Fruit fly (Drosophila melanogaster) whole organism, embryonic: Measurements from ENCODE around the gene mgr.

Experiments used
- Bteb2 ChIP-seq: fragments of 200-800 bp; sonication (Bioruptor generic); optimal IDR thresholded peaks from 2 replicates; lab custom pipeline; 2016; ENCODE audit warnings: missing biosample characterization, missing genetic modification characterization
- CG10267 ChIP-seq: fragments of 200-800 bp; sonication (Bioruptor generic); optimal IDR thresholded peaks from 2 replicates; lab custom pipeline; 2018; ENCODE audit warnings: missing biosample characterization, mild to moderate bottlenecking, missing genetic modification characterization, moderate library complexity
- CG10431 ChIP-seq: fragments of 200-800 bp; sonication (Bioruptor generic); optimal IDR thresholded peaks from 3 replicates; lab custom pipeline; 2018; ENCODE audit warnings: missing biosample characterization, mild to moderate bottlenecking, missing genetic modification characterization
- CG10462 ChIP-seq: fragments of 200-800 bp; sonication (Bioruptor generic); optimal IDR thresholded peaks from 2 replicates; lab custom pipeline; 2016; ENCODE audit warnings: missing biosample characterization, missing genetic modification characterization
- CG12071 ChIP-seq: fragments of 200-800 bp; sonication (Bioruptor generic); optimal IDR thresholded peaks from 3 replicates; lab custom pipeline; 2018; ENCODE audit warnings: missing biosample characterization, mild to moderate bottlenecking, missing genetic modification characterization
- CG12942 ChIP-seq: fragments of 200-800 bp; sonication (Bioruptor generic); optimal IDR thresholded peaks from 3 replicates; lab custom pipeline; 2016; ENCODE audit warnings: missing biosample characterization, missing genetic modification characterization
- CG13296 ChIP-seq: fragments of 200-800 bp; sonication (Bioruptor generic); optimal IDR thresholded peaks from 3 replicates; lab custom pipeline; 2018; ENCODE audit warnings: missing biosample characterization, mild to moderate bottlenecking, missing genetic modification characterization
- CG14965 ChIP-seq: fragments of 200-800 bp; sonication (Bioruptor generic); optimal IDR thresholded peaks from 2 replicates; lab custom pipeline; 2016; ENCODE audit warnings: missing biosample characterization, missing genetic modification characterization, borderline replicate concordance
- CG1529 ChIP-seq: fragments of 200-800 bp; sonication (Bioruptor generic); optimal IDR thresholded peaks from 3 replicates; lab custom pipeline; 2018; ENCODE audit warnings: missing biosample characterization, missing genetic modification characterization
- CG15514 ChIP-seq: fragments of 200-800 bp; sonication (Bioruptor generic); optimal IDR thresholded peaks from 3 replicates; lab custom pipeline; 2017; ENCODE audit warnings: missing biosample characterization, missing genetic modification characterization, mild to moderate bottlenecking, moderate library complexity, missing genetic modification reagents
- CG17612 ChIP-seq: fragments of 200-800 bp; sonication (Bioruptor generic); IDR thresholded peaks from 2 replicates; pipeline ENCODE4 v1.3.6; 2022; ENCODE audit warnings: missing biosample characterization, missing genetic modification characterization
- CG18011 ChIP-seq: fragments of 200-800 bp; sonication (Bioruptor generic); optimal IDR thresholded peaks from 2 replicates; lab custom pipeline; 2017; ENCODE audit warnings: missing biosample characterization, missing genetic modification characterization, mild to moderate bottlenecking, moderate library complexity, missing genotype
- CG2199 ChIP-seq: fragments of 200-800 bp; sonication (Bioruptor generic); IDR thresholded peaks from 3 replicates; pipeline ENCODE4 v1.3.6; 2022; ENCODE audit warnings: missing biosample characterization, missing genetic modification characterization
- CG43689 ChIP-seq: fragments of 200-800 bp; sonication (Bioruptor generic); IDR thresholded peaks from 2 replicates; pipeline ENCODE4 v1.3.6; 2022; ENCODE audit warnings: missing biosample characterization, missing genetic modification characterization
- CG4730 ChIP-seq: fragments of 200-800 bp; sonication (Bioruptor generic); IDR thresholded peaks from 2 replicates; pipeline ENCODE4 v1.3.6; 2022; ENCODE audit warnings: missing biosample characterization, missing genetic modification characterization
- CG5180 ChIP-seq: fragments of 200-800 bp; sonication (Bioruptor generic); optimal IDR thresholded peaks from 3 replicates; lab custom pipeline; 2017; ENCODE audit warnings: missing biosample characterization, missing genetic modification characterization, mild to moderate bottlenecking, moderate library complexity, missing genetic modification reagents
- CG5953 ChIP-seq: fragments of 200-800 bp; sonication (Bioruptor generic); IDR thresholded peaks from 2 replicates; pipeline ENCODE4 v1.3.6; 2022; ENCODE audit warnings: missing biosample characterization, missing genetic modification characterization
- CG7357 ChIP-seq: fragments of 200-800 bp; sonication (Bioruptor generic); IDR thresholded peaks from 3 replicates; pipeline ENCODE4 v1.3.6; 2022; ENCODE audit warnings: missing biosample characterization, missing genetic modification characterization
- CG9437 ChIP-seq: fragments of 200-800 bp; sonication (Bioruptor generic); optimal IDR thresholded peaks from 2 replicates; lab custom pipeline; 2018; ENCODE audit warnings: missing biosample characterization, mild to moderate bottlenecking, missing genetic modification characterization
- D ChIP-seq, 2 experiments: fragments of 200-800 bp in 1 of 2; fragments of >200 bp in 1 of 2; sonication (Bioruptor generic) in 1 of 2; optimal IDR thresholded peaks; 2 replicates in 1 of 2; 3 replicates in 1 of 2; lab custom pipeline; 2017; ENCODE audit warnings: mild to moderate bottlenecking in 1 of 2, missing biosample characterization in 1 of 2, missing genetic modification characterization in 1 of 2, missing genetic modification reagents in 1 of 2
- Deaf1 ChIP-seq: fragments of 200-800 bp; optimal IDR thresholded peaks from 3 replicates; lab custom pipeline; 2019; ENCODE audit warnings: missing biosample characterization, mild to moderate bottlenecking, missing genetic modification characterization, moderate library complexity
- Dip2 ChIP-seq: fragments of 200-800 bp; sonication (Bioruptor generic); IDR thresholded peaks from 2 replicates; pipeline ENCODE4 v1.3.6; 2022; ENCODE audit warnings: missing biosample characterization, missing genetic modification characterization
- Doc3 ChIP-seq: fragments of 200-800 bp; sonication (Bioruptor generic); IDR thresholded peaks from 3 replicates; pipeline ENCODE4 v1.3.6; 2022; ENCODE audit warnings: missing biosample characterization, missing genetic modification characterization; ENCODE audit not compliant: partially characterized antibody
- E2f2 ChIP-seq: fragments of 200-800 bp; sonication (Bioruptor generic); IDR thresholded peaks from 2 replicates; pipeline ENCODE4 v1.3.6; 2022; ENCODE audit warnings: missing biosample characterization, missing genetic modification characterization
- HHEX ChIP-seq: fragments of 200-800 bp; sonication (Bioruptor generic); optimal IDR thresholded peaks from 3 replicates; lab custom pipeline; 2017; ENCODE audit warnings: missing biosample characterization, mild to moderate bottlenecking, missing genetic modification characterization, missing genetic modification reagents
- HLHmδ ChIP-seq: fragments of 200-800 bp; sonication (Bioruptor generic); optimal IDR thresholded peaks from 2 replicates; lab custom pipeline; 2018; ENCODE audit warnings: missing biosample characterization, mild to moderate bottlenecking, missing genetic modification characterization, moderate library complexity
- HmgD ChIP-seq: fragments of 200-800 bp; sonication (Bioruptor generic); optimal IDR thresholded peaks from 3 replicates; lab custom pipeline; 2016; ENCODE audit warnings: missing biosample characterization, missing genetic modification characterization
- Hr78 ChIP-seq, 2 experiments: fragments of 200-800 bp in 1 of 2; fragments of >200 bp in 1 of 2; sonication (Bioruptor generic) in 1 of 2; optimal IDR thresholded peaks; 2 replicates each; lab custom pipeline; 2017 to 2019; ENCODE audit warnings: missing biosample characterization in 2 of 2, missing genetic modification characterization in 2 of 2, mild to moderate bottlenecking in 1 of 2, moderate library complexity in 1 of 2
- Mad ChIP-seq: fragments of 200-800 bp; sonication (Bioruptor generic); optimal IDR thresholded peaks from 2 replicates; lab custom pipeline; 2016; ENCODE audit warnings: missing biosample characterization, missing genetic modification characterization
- Meics ChIP-seq: fragments of 200-800 bp; sonication (Bioruptor generic); optimal IDR thresholded peaks from 2 replicates; lab custom pipeline; 2017; ENCODE audit warnings: missing biosample characterization, mild to moderate bottlenecking, missing genetic modification characterization
- Nf-YC ChIP-seq: fragments of 200-800 bp; optimal IDR thresholded peaks from 3 replicates; lab custom pipeline; 2019; ENCODE audit warnings: missing biosample characterization, mild to moderate bottlenecking, missing genetic modification characterization, moderate library complexity
- Sox102F ChIP-seq: fragments of 200-800 bp; sonication (Bioruptor generic); optimal IDR thresholded peaks from 2 replicates; lab custom pipeline; 2018; ENCODE audit warnings: missing biosample characterization, mild to moderate bottlenecking, missing genetic modification characterization, moderate library complexity
- Trl ChIP-seq, 3 experiments: fragments of >200 bp in 2 of 3; fragments of 200-800 bp in 1 of 3; sonication (Bioruptor generic) in 1 of 3; optimal IDR thresholded peaks; 2 replicates in 1 of 3; 3 replicates in 2 of 3; lab custom pipeline; 2016 to 2017; ENCODE audit warnings: missing biosample characterization in 1 of 3, missing genetic modification characterization in 1 of 3
- ap ChIP-seq: fragments of 200-800 bp; sonication (Bioruptor generic); IDR thresholded peaks from 2 replicates; pipeline ENCODE4 v1.3.6; 2022; ENCODE audit warnings: missing biosample characterization, missing genetic modification characterization
- ara ChIP-seq: fragments of 200-800 bp; sonication (Bioruptor generic); IDR thresholded peaks from 2 replicates; pipeline ENCODE4 v1.3.6; 2022; ENCODE audit warnings: missing biosample characterization, missing genetic modification characterization
- cg ChIP-seq: fragments of 200-800 bp; sonication (Bioruptor generic); optimal IDR thresholded peaks from 3 replicates; lab custom pipeline; 2019; ENCODE audit warnings: missing biosample characterization, mild to moderate bottlenecking, missing genetic modification characterization, moderate library complexity
- croc ChIP-seq: fragments of 200-800 bp; sonication (Bioruptor generic); conservative IDR thresholded peaks from 3 replicates; pipeline ENCODE4 v1.3.6; 2022; ENCODE audit warnings: missing biosample characterization, missing genetic modification characterization
- ems ChIP-seq: fragments of 200-800 bp; sonication (Bioruptor generic); optimal IDR thresholded peaks from 3 replicates; lab custom pipeline; 2016; ENCODE audit warnings: missing biosample characterization, missing genetic modification characterization
- eyg ChIP-seq: fragments of 200-800 bp; sonication (Bioruptor generic); optimal IDR thresholded peaks from 3 replicates; lab custom pipeline; 2016; ENCODE audit warnings: missing biosample characterization, missing genetic modification characterization
- gce ChIP-seq: fragments of 200-800 bp; sonication (Bioruptor generic); IDR thresholded peaks from 3 replicates; pipeline ENCODE4 v1.3.6; 2022; ENCODE audit warnings: missing biosample characterization, missing genetic modification characterization
- ham ChIP-seq: fragments of 200-800 bp; sonication (Bioruptor generic); IDR thresholded peaks from 2 replicates; pipeline ENCODE4 v1.3.6; 2022; ENCODE audit warnings: missing biosample characterization, missing genetic modification characterization
- hth ChIP-seq: fragments of >200 bp; optimal IDR thresholded peaks from 2 replicates; lab custom pipeline; 2017; ENCODE audit warnings: inconsistent platforms
- lov ChIP-seq, 2 experiments: fragments of 200-800 bp in 1 of 2; fragments of >200 bp in 1 of 2; sonication (Bioruptor generic) in 1 of 2; IDR thresholded peaks in 1 of 2; optimal IDR thresholded peaks in 1 of 2; 2 replicates in 1 of 2; 3 replicates in 1 of 2; pipeline versions ENCODE4 v1.3.6 to Lab custom; 2017 to 2022; ENCODE audit warnings: missing biosample characterization in 1 of 2, missing genetic modification characterization in 1 of 2
- pum ChIP-seq: fragments of 200-800 bp; sonication (Bioruptor generic); optimal IDR thresholded peaks from 2 replicates; lab custom pipeline; 2016; ENCODE audit warnings: missing biosample characterization, missing genetic modification characterization
- seq ChIP-seq: fragments of 200-800 bp; sonication (Bioruptor generic); IDR thresholded peaks from 2 replicates; pipeline ENCODE4 v1.3.6; 2022; ENCODE audit warnings: missing biosample characterization, missing genetic modification characterization
- sima ChIP-seq: fragments of 200-800 bp; sonication (Bioruptor generic); optimal IDR thresholded peaks from 2 replicates; lab custom pipeline; 2016; ENCODE audit warnings: missing biosample characterization, missing genetic modification characterization
- sr ChIP-seq: fragments of 200-800 bp; sonication (Bioruptor generic); IDR thresholded peaks from 3 replicates; pipeline ENCODE4 v1.3.6; 2022; ENCODE audit warnings: missing biosample characterization, missing genetic modification characterization
- sug ChIP-seq: fragments of 200-800 bp; optimal IDR thresholded peaks from 2 replicates; lab custom pipeline; 2019; ENCODE audit warnings: missing biosample characterization, mild to moderate bottlenecking, missing genetic modification characterization, moderate library complexity
- ttk ChIP-seq: fragments of 200-800 bp; sonication (Bioruptor generic); IDR thresholded peaks from 2 replicates; pipeline ENCODE4 v2.1.2; 2022; ENCODE audit warnings: missing biosample characterization, missing genetic modification characterization
- unpg ChIP-seq: fragments of 200-800 bp; sonication (Bioruptor generic); optimal IDR thresholded peaks from 3 replicates; lab custom pipeline; 2018; ENCODE audit warnings: missing biosample characterization, mild to moderate bottlenecking, missing genetic modification characterization, moderate library complexity
- vfl ChIP-seq: fragments of 200-800 bp; sonication (Bioruptor generic); optimal IDR thresholded peaks from 2 replicates; lab custom pipeline; 2016; ENCODE audit warnings: missing biosample characterization, missing genetic modification characterization

mgr gene

dm6 chr3R:11368766-11369165 lies 40.9 kb downstream of the mgr start (continued):
- TF ChIP-seq cg (GFP tag; lab: Kevin White, UChicago), result no peak
- no peak for TF ChIP-seq sr (GFP tag; lab: Robert Waterston, UW)
- no peak for TF ChIP-seq Doc3
- TF ChIP-seq HHEX, result no peak
- TF ChIP-seq seq (GFP tag; lab: Robert Waterston, UW), result no peak
- TF ChIP-seq CG5180 (GFP tag; lab: Kevin White, UChicago), result no peak
- no peak for TF ChIP-seq E2f2 (GFP tag; lab: Robert Waterston, UW)
- TF ChIP-seq CG10431, result no peak
- no peak for TF ChIP-seq Dip2 (GFP tag; lab: Robert Waterston, UW)
- peak; percentile 48 for TF ChIP-seq pum (GFP tag; lab: Kevin White, UChicago)
- TF ChIP-seq CG5953 (GFP tag; lab: Robert Waterston, UW), result no peak
- TF ChIP-seq Bteb2 (GFP tag; lab: Kevin White, UChicago), result no peak
- no peak for TF ChIP-seq ttk
- TF ChIP-seq CG18011 (GFP tag; lab: Kevin White, UChicago), result no peak
- no peak for TF ChIP-seq sima (GFP tag; lab: Kevin White, UChicago)
- no peak for TF ChIP-seq D (optimal IDR thresholded peaks at IDR 0.05; lab: Kevin White, UChicago)
- TF ChIP-seq D (GFP tag; optimal IDR thresholded peaks at IDR 0.05; lab: Kevin White, UChicago), result peak; percentile 61
- no peak for TF ChIP-seq CG15514 (GFP tag; lab: Kevin White, UChicago)
- TF ChIP-seq gce (GFP tag; lab: Robert Waterston, UW), result no peak
- peak; percentile 78 for TF ChIP-seq CG10267 (tag; lab: Kevin White, UChicago)
- no peak for TF ChIP-seq ems (GFP tag; lab: Kevin White, UChicago)
- no peak for TF ChIP-seq CG1529
- TF ChIP-seq Meics (GFP tag; lab: Kevin White, UChicago), result no peak
- no peak for TF ChIP-seq vfl (GFP tag; lab: Kevin White, UChicago)
- no peak for TF ChIP-seq Deaf1 (tag; lab: Kevin White, UChicago)
- TF ChIP-seq CG12942 (GFP tag; lab: Kevin White, UChicago), result no peak
- no peak for TF ChIP-seq Sox102F (GFP tag; lab: Kevin White, UChicago)
- no peak for TF ChIP-seq ap
- no peak for TF ChIP-seq CG13296
- no peak for TF ChIP-seq hth
- TF ChIP-seq CG7357, result no peak
- no peak for TF ChIP-seq Nf-YC (tag; lab: Kevin White, UChicago)
- TF ChIP-seq Trl (optimal IDR thresholded peaks at IDR 0.05; lab: Kevin White, UChicago), result no peak
- peak; percentile 17 for TF ChIP-seq Trl (GFP tag; optimal IDR thresholded peaks at IDR 0.05; lab: Kevin White, UChicago)
- TF ChIP-seq CG2199 (GFP tag; lab: Robert Waterston, UW), result no peak
- peak; percentile 46; the same call in 1 of the 3 replicates for TF ChIP-seq croc (GFP tag; lab: Robert Waterston, UW)
- TF ChIP-seq sug (tag; lab: Kevin White, UChicago), result no peak
- TF ChIP-seq Mad (GFP tag; lab: Kevin White, UChicago), result no peak
- no peak for TF ChIP-seq lov (optimal IDR thresholded peaks at IDR 0.05; lab: Kevin White, UChicago)
- TF ChIP-seq lov (GFP tag; IDR thresholded peaks at IDR 0.05; lab: Robert Waterston, UW), result no peak
- no peak for TF ChIP-seq Hr78 (GFP tag; optimal IDR thresholded peaks at IDR 0.05; lab: Kevin White, UChicago)
- no peak for TF ChIP-seq CG4730
- no peak for TF ChIP-seq CG17612 (GFP tag; lab: Robert Waterston, UW)
- TF ChIP-seq CG10462 (GFP tag; lab: Kevin White, UChicago), result peak; percentile 36
- TF ChIP-seq eyg, result no peak
- no peak for TF ChIP-seq ham (GFP tag; lab: Robert Waterston, UW)
- no peak for TF ChIP-seq unpg
- TF ChIP-seq HmgD (GFP tag; lab: Kevin White, UChicago), result no peak
- TF ChIP-seq CG14965 (GFP tag; lab: Kevin White, UChicago), result no peak
- TF ChIP-seq CG43689, result no peak
- TF ChIP-seq ara, result peak; percentile 72
- TF ChIP-seq CG12071, result no peak
- TF ChIP-seq CG9437 (GFP tag; lab: Kevin White, UChicago), result peak; percentile 18
- no peak for TF ChIP-seq HLHmδ (GFP tag; lab: Kevin White, UChicago)
